Fruit fly (Drosophila melanogaster): ENCODE data around the gene CG46510.
"Not testable (repeated sequence)": the region's sequence is repeated elsewhere in the genome, so short reads cannot be mapped to it uniquely, and the experiment has no call there.

DNA sequence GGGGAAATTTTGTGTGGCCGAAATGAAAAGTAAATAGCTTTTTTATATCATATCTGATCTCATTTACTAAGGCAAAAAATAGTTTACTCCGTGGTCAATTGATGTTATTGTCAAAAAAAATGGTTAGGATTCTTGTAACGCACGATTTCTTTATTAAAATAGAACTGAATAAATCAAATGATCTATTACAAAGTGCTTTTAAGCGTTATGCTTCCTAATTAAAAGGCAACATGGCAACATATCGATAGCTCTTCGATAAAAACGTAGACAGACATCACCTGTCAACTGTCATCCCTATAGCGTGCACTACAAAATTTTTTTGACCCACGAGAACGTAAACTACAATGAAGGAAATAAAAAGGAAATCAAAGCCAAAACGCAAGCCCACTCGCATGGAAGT lies 39.8 kb downstream of the CG46510 start, which contains the start of gene CG46517:
- not testable (repeated sequence) for TF ChIP-seq CG8301 (tag; optimal IDR thresholded peaks at IDR 0.05); gl (tag; optimal IDR thresholded peaks at IDR 0.05); CG4496 (GFP tag; IDR thresholded peaks at IDR 0.05); CG34367 (tag; optimal IDR thresholded peaks at IDR 0.05); Snoo (tag; optimal IDR thresholded peaks at IDR 0.05); fd96Ca (GFP tag; IDR thresholded peaks at IDR 0.05); CG15710 (tag; optimal IDR thresholded peaks at IDR 0.05); Ets98B (GFP tag; IDR thresholded peaks at IDR 0.05)

Measured in whole organism, pupa.